Fruit fly (Drosophila melanogaster) whole organism, embryonic: ENCODE results near the gene eys.

Source experiments
- CG17568 ChIP-seq: fragments of 200-800 bp; sonication (Bioruptor generic); optimal IDR thresholded peaks from 2 replicates; lab custom pipeline; 2018; ENCODE audit warnings: missing biosample characterization, mild to moderate bottlenecking, missing genetic modification characterization, moderate library complexity
- CG6765 ChIP-seq: fragments of 200-800 bp; sonication (Bioruptor generic); optimal IDR thresholded peaks from 3 replicates; lab custom pipeline; 2017; ENCODE audit warnings: missing biosample characterization, mild to moderate bottlenecking, missing genetic modification characterization
- Xbp1 ChIP-seq: fragments of 200-800 bp; sonication (Bioruptor generic); optimal IDR thresholded peaks from 3 replicates; lab custom pipeline; 2016; ENCODE audit warnings: missing biosample characterization, mild to moderate bottlenecking, missing genetic modification characterization
- bbx ChIP-seq: fragments of 200-800 bp; sonication (Bioruptor generic); IDR thresholded peaks from 2 replicates; pipeline ENCODE4 v1.3.6; 2022; ENCODE audit warnings: missing biosample characterization, missing genetic modification characterization; ENCODE audit not compliant: partially characterized antibody
- klu ChIP-seq: fragments of 200-800 bp; sonication (Bioruptor generic); IDR thresholded peaks from 2 replicates; pipeline ENCODE4 v1.3.6; 2022; ENCODE audit warnings: missing biosample characterization, missing genetic modification characterization
- kni ChIP-seq: fragments of 200-800 bp; sonication (Bioruptor generic); optimal IDR thresholded peaks from 3 replicates; lab custom pipeline; 2017; ENCODE audit warnings: mild to moderate bottlenecking, missing biosample characterization, missing genetic modification reagents, missing genetic modification characterization
- sr ChIP-seq: fragments of 200-800 bp; sonication (Bioruptor generic); IDR thresholded peaks from 3 replicates; pipeline ENCODE4 v1.3.6; 2022; ENCODE audit warnings: missing biosample characterization, missing genetic modification characterization

- TF ChIP-seq bbx (GFP tag; lab: Robert Waterston, UW) (no peak), Xbp1 (GFP tag; lab: Kevin White, UChicago) (no peak), sr (GFP tag; lab: Robert Waterston, UW) (no peak), CG6765 (GFP tag; lab: Kevin White, UChicago) (no peak), klu (GFP tag; lab: Robert Waterston, UW) (no peak), CG17568 (GFP tag; lab: Kevin White, UChicago) (no peak), kni (no peak)
These were observed 23.7 kb upstream of the eys start, which contains the start of gene CG42658 for dm6 chr2L:2287807-2288206.
